Worm (Caenorhabditis elegans): ENCODE results near the gene aakg-5.

DNA sequence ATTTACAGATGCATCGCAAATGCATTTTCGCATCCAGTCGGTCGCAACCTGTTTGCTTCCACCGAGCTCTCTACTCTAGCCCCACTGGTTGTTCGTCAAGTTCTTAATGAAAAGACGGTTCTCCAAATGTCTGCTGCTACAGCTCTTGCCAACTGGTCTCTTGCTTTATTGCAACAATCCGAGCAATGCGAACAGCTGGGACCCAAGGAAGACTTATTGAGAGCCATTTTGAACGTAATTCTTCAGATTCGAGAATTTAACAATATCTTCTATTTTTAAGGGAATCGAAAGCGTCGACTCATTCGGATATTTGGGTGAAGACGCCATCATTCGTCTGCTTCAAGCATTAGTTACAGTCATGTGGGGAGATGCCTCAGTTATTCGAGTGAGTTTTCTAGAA lies 31.7 kb downstream of the aakg-5 start:
- TF ChIP-seq lim-6 (tag; optimal IDR thresholded peaks at IDR 0.05) (no peak), rnt-1 (tag; optimal IDR thresholded peaks at IDR 0.05) (no peak), F13H6.1 (tag; optimal IDR thresholded peaks at IDR 0.05) (no peak), ama-1 (optimal IDR thresholded peaks at IDR 0.05) (no peak), pat-9 (tag; optimal IDR thresholded peaks at IDR 0.05) (no peak), T23F11.4 (GFP tag; optimal IDR thresholded peaks at IDR 0.05) (no peak), syd-9 (tag; optimal IDR thresholded peaks at IDR 0.05) (no peak), hlh-15 (tag; optimal IDR thresholded peaks at IDR 0.05) (no peak), ceh-19 (GFP tag; optimal IDR thresholded peaks at IDR 0.05) (no peak), fkh-6 (tag; optimal IDR thresholded peaks at IDR 0.05) (no peak), nhr-11 (tag; optimal IDR thresholded peaks at IDR 0.05) (no peak)

Measured in whole organism, late embryonic.